Fruit fly (Drosophila melanogaster) whole organism, wandering third instar larva: ENCODE measurements around the gene rb.

Experiments
- Abd-B ChIP-seq: fragments of >200 bp; optimal IDR thresholded peaks from 2 replicates; lab custom pipeline; 2017; ENCODE audit warnings: missing biosample characterization, missing genetic modification characterization
- CG32264 ChIP-seq: fragments of 200-800 bp; sonication (Bioruptor generic); optimal IDR thresholded peaks from 2 replicates; lab custom pipeline; 2016; ENCODE audit warnings: missing biosample characterization, missing genetic modification characterization
- CG9705 ChIP-seq: fragments of 200-800 bp; sonication (Bioruptor generic); optimal IDR thresholded peaks from 2 replicates; lab custom pipeline; 2018; ENCODE audit warnings: missing biosample characterization, mild to moderate bottlenecking, missing genetic modification characterization
- CrebA ChIP-seq: fragments of 200-800 bp; sonication (Bioruptor generic); optimal IDR thresholded peaks from 2 replicates; lab custom pipeline; 2016; ENCODE audit warnings: missing biosample characterization, mild to moderate bottlenecking, missing genetic modification characterization, borderline replicate concordance
- Dfd ChIP-seq: fragments of >200 bp; optimal IDR thresholded peaks from 2 replicates; lab custom pipeline; 2017; ENCODE audit warnings: missing biosample characterization, missing genetic modification characterization
- GATAd ChIP-seq: sonication (Bioruptor generic); optimal IDR thresholded peaks from 2 replicates; lab custom pipeline; 2016; ENCODE audit warnings: missing biosample characterization, missing genetic modification characterization
- HLH106 ChIP-seq: fragments of 200-800 bp; optimal IDR thresholded peaks from 3 replicates; lab custom pipeline; 2019; ENCODE audit warnings: missing biosample characterization, mild to moderate bottlenecking, missing genetic modification characterization, moderate library complexity
- Hnf4 ChIP-seq: fragments of 200-800 bp; sonication (Bioruptor generic); optimal IDR thresholded peaks from 2 replicates; lab custom pipeline; 2016; ENCODE audit warnings: missing biosample characterization, mild to moderate bottlenecking, missing genetic modification characterization
- Hr78 ChIP-seq: fragments of >200 bp; optimal IDR thresholded peaks from 2 replicates; lab custom pipeline; 2017; ENCODE audit warnings: missing biosample characterization, missing genetic modification characterization
- Hr83 ChIP-seq: fragments of 200-300 bp; sonication (Bioruptor generic); optimal IDR thresholded peaks from 2 replicates; lab custom pipeline; 2016; ENCODE audit warnings: missing biosample characterization, mild to moderate bottlenecking, missing genetic modification characterization, moderate library complexity; ENCODE audit not compliant: poor library complexity, severe bottlenecking
- Jra ChIP-seq: sonication (Bioruptor generic); optimal IDR thresholded peaks from 2 replicates; lab custom pipeline; 2016; ENCODE audit warnings: missing biosample characterization, missing genetic modification characterization
- Mio ChIP-seq: sonication (Bioruptor generic); optimal IDR thresholded peaks from 2 replicates; lab custom pipeline; 2016; ENCODE audit warnings: missing biosample characterization, missing genetic modification characterization
- Myc ChIP-seq: fragments of >200 bp; optimal IDR thresholded peaks from 2 replicates; lab custom pipeline; 2017
- N ChIP-seq: fragments of >200 bp; optimal IDR thresholded peaks from 2 replicates; lab custom pipeline; 2018; ENCODE audit warnings: missing biosample characterization, missing external identifiers, missing genetic modification characterization
- OdsH ChIP-seq: fragments of 200-800 bp; sonication (Bioruptor generic); optimal IDR thresholded peaks from 2 replicates; lab custom pipeline; 2016; ENCODE audit warnings: missing biosample characterization, mild to moderate bottlenecking, missing genetic modification characterization
- Rel ChIP-seq, 2 experiments: fragments of 200-800 bp; sonication (Bioruptor generic) in 1 of 2; optimal IDR thresholded peaks; 2 replicates in 1 of 2; 3 replicates in 1 of 2; lab custom pipeline; 2016 to 2019; ENCODE audit warnings: mild to moderate bottlenecking in 2 of 2, missing biosample characterization in 2 of 2, missing genetic modification characterization in 2 of 2, moderate library complexity in 1 of 2
- Sp1 ChIP-seq: fragments of 200-800 bp; sonication (Bioruptor generic); optimal IDR thresholded peaks from 3 replicates; lab custom pipeline; 2019; ENCODE audit warnings: missing biosample characterization, mild to moderate bottlenecking, missing genetic modification characterization, moderate library complexity
- Vsx2 ChIP-seq: fragments of 200-300, 225-300 bp; sonication (Bioruptor generic); optimal IDR thresholded peaks from 2 replicates; lab custom pipeline; 2018; ENCODE audit warnings: missing biosample characterization, missing genetic modification characterization; ENCODE audit not compliant: partially characterized antibody
- br ChIP-seq: fragments of 200-800 bp; sonication (Bioruptor generic); optimal IDR thresholded peaks from 2 replicates; lab custom pipeline; 2016; ENCODE audit warnings: missing biosample characterization, missing genetic modification characterization
- dl ChIP-seq, 2 experiments: fragments of 175-275, 200-275 bp in 1 of 2; fragments of 200-275 bp in 1 of 2; sonication (Bioruptor generic); optimal IDR thresholded peaks; lab custom pipeline; 2018; ENCODE audit warnings: mild to moderate bottlenecking in 2 of 2, missing biosample characterization in 2 of 2, missing genetic modification characterization in 2 of 2, moderate library complexity in 2 of 2; ENCODE audit not compliant: partially characterized antibody in 2 of 2, insufficient read depth in 1 of 2
- dmrt93B ChIP-seq: fragments of 200-800 bp; sonication (Bioruptor generic); optimal IDR thresholded peaks from 2 replicates; lab custom pipeline; 2018; ENCODE audit warnings: missing biosample characterization, mild to moderate bottlenecking, missing genetic modification characterization
- dsf ChIP-seq: sonication (Bioruptor generic); optimal IDR thresholded peaks from 2 replicates; lab custom pipeline; 2016; ENCODE audit warnings: missing biosample characterization, missing genetic modification characterization, borderline replicate concordance
- foxo ChIP-seq, 2 experiments: fragments of 200-800 bp; sonication (Bioruptor generic); optimal IDR thresholded peaks; 2 replicates in 1 of 2; 3 replicates in 1 of 2; lab custom pipeline; 2016 to 2017; ENCODE audit warnings: missing biosample characterization in 2 of 2, missing genetic modification characterization in 2 of 2
- fru ChIP-seq: fragments of 200-800 bp; sonication (Bioruptor generic); optimal IDR thresholded peaks from 3 replicates; lab custom pipeline; 2016; ENCODE audit warnings: missing biosample characterization, mild to moderate bottlenecking, missing genetic modification characterization
- h ChIP-seq: fragments of 200-800 bp; sonication (Bioruptor generic); optimal IDR thresholded peaks from 3 replicates; lab custom pipeline; 2016; ENCODE audit warnings: missing biosample characterization, mild to moderate bottlenecking, missing genetic modification characterization
- jim ChIP-seq: fragments of 175-275, 200-325 bp; sonication (Bioruptor generic); optimal IDR thresholded peaks from 2 replicates; lab custom pipeline; 2016; ENCODE audit warnings: missing biosample characterization, mild to moderate bottlenecking, missing genetic modification characterization
- lola ChIP-seq: fragments of >200 bp; optimal IDR thresholded peaks from 2 replicates; lab custom pipeline; 2017; ENCODE audit warnings: missing biosample characterization, missing genetic modification characterization
- pan ChIP-seq: fragments of >200 bp; optimal IDR thresholded peaks from 2 replicates; lab custom pipeline; 2017
- psq ChIP-seq: fragments of 200-800 bp; sonication (Bioruptor generic); optimal IDR thresholded peaks from 3 replicates; lab custom pipeline; 2017; ENCODE audit warnings: missing biosample characterization, mild to moderate bottlenecking, missing genetic modification characterization, moderate library complexity
- rgr ChIP-seq: fragments of 200-800 bp; sonication (Bioruptor generic); optimal IDR thresholded peaks from 3 replicates; lab custom pipeline; 2016; ENCODE audit warnings: missing biosample characterization, mild to moderate bottlenecking, missing genetic modification characterization
- sage ChIP-seq: fragments of 200-800 bp; sonication (Bioruptor generic); optimal IDR thresholded peaks from 2 replicates; lab custom pipeline; 2016; ENCODE audit warnings: missing biosample characterization, mild to moderate bottlenecking, missing genetic modification characterization
- sv ChIP-seq: fragments of 200-800 bp; sonication (Bioruptor generic); optimal IDR thresholded peaks from 3 replicates; lab custom pipeline; 2016; ENCODE audit warnings: missing biosample characterization, missing genetic modification characterization
- tai ChIP-seq: sonication (Bioruptor generic); optimal IDR thresholded peaks from 2 replicates; lab custom pipeline; 2016; ENCODE audit warnings: missing biosample characterization, missing genetic modification characterization
- usp ChIP-seq: fragments of >200 bp; optimal IDR thresholded peaks from 2 replicates; lab custom pipeline; 2017; ENCODE audit warnings: missing biosample characterization, missing genetic modification characterization
- woc ChIP-seq: sonication (Bioruptor generic); optimal IDR thresholded peaks from 2 replicates; lab custom pipeline; 2016; ENCODE audit warnings: missing biosample characterization, mild to moderate bottlenecking, missing genetic modification characterization

Gene rb

DNA sequence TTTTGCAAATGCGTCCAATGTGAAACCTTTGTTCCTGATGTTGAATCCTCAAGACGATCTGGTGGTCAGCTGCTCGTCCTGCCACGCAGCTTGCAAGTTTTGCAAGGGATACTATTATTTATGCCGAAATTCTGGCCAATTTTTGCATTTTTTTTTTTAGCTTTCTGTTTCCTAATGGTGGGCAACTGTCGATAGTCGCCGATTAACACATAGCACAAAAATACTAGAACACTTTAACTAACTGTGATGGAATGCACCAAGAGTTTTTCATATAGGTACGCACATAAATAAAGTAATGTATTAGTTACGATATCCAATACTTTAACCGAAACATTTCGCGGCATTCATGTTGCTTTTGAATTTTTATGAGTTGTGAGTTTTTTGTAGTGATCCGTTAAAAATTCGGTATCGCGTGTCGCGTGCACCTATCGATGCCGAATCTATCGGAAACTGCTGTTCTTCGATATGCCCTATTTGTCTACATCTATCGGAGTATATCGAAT, at the start of gene rb, which contains the start of gene CHOp24:
rb (minus strand) TSS at position 197 of the 503 bp plus-strand sequence.
CHOp24 (plus strand) TSS at position 479 of the 503 bp plus-strand sequence.
- TF ChIP-seq Hr83 (GFP tag; lab: Kevin White, UChicago) (no peak), tai (GFP tag; lab: Kevin White, UChicago) (no peak), dmrt93B (GFP tag; lab: Kevin White, UChicago) (no peak), Sp1 (GFP tag; lab: Kevin White, UChicago) (peak; percentile 45), h (GFP tag; lab: Kevin White, UChicago) (no peak), CG9705 (GFP tag; lab: Kevin White, UChicago) (peak; percentile 24), dl (GFP tag; optimal IDR thresholded peaks at IDR 0.05; lab: Kevin White, UChicago; ENCODE audit: insufficient read depth in 1 of 2, partially characterized antibody in 2 of 2) (no peak), dsf (no peak), Hnf4 (no peak), Hr78 (GFP tag; lab: Kevin White, UChicago) (no peak), CrebA (GFP tag; lab: Kevin White, UChicago) (no peak), br (GFP tag; lab: Kevin White, UChicago) (no peak), foxo (GFP tag; optimal IDR thresholded peaks at IDR 0.05; lab: Kevin White, UChicago) (no peak), Mio (GFP tag; lab: Kevin White, UChicago) (no peak), rgr (GFP tag; lab: Kevin White, UChicago) (no peak), lola (GFP tag; lab: Kevin White, UChicago) (no peak), HLH106 (tag; lab: Kevin White, UChicago) (peak; percentile 43), psq (GFP tag; lab: Kevin White, UChicago) (peak; percentile 14), fru (no peak), Jra (GFP tag; lab: Kevin White, UChicago) (peak; percentile 65), Abd-B (GFP tag; lab: Kevin White, UChicago) (no peak)

DNA sequence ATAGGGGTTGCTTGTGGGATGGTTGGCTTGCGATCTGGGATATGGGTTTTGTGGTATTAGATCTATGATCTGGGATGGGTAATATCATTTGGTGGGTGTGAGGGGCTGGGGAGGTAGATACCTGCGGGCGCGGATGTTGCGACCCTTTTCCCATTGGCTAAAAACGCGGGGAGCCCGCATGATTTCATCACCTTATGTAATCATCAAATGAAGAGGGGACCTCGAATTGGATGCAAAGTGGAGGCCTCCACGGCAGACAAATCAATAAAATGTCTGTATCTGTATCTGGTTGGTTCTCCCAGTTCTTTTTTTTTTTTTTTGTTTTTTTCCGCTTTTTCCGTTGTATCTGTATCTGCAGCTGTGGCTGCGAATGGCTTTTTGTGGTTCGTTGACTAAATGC, 48.6 kb upstream of the rb start:
- TF ChIP-seq Hr83 (GFP tag; lab: Kevin White, UChicago) (no peak), usp (GFP tag; lab: Kevin White, UChicago) (no peak), Myc (lab: Kevin White, UChicago) (no peak), Hnf4 (no peak), Sp1 (GFP tag; lab: Kevin White, UChicago) (no peak), tai (GFP tag; lab: Kevin White, UChicago) (no peak), sv (GFP tag; lab: Kevin White, UChicago) (no peak), jim (GFP tag; lab: Kevin White, UChicago) (no peak), rgr (GFP tag; lab: Kevin White, UChicago) (no peak), lola (GFP tag; lab: Kevin White, UChicago) (no peak), GATAd (GFP tag; lab: Kevin White, UChicago) (no peak), CG32264 (GFP tag; lab: Kevin White, UChicago) (no peak), Rel (GFP tag; optimal IDR thresholded peaks at IDR 0.05; lab: Kevin White, UChicago) (no peak), Rel (tag; optimal IDR thresholded peaks at IDR 0.05; lab: Kevin White, UChicago) (no peak), OdsH (GFP tag; lab: Kevin White, UChicago) (no peak), Dfd (GFP tag; lab: Kevin White, UChicago) (no peak), Vsx2 (GFP tag; lab: Kevin White, UChicago) (no peak), CG9705 (GFP tag; lab: Kevin White, UChicago) (no peak)

DNA sequence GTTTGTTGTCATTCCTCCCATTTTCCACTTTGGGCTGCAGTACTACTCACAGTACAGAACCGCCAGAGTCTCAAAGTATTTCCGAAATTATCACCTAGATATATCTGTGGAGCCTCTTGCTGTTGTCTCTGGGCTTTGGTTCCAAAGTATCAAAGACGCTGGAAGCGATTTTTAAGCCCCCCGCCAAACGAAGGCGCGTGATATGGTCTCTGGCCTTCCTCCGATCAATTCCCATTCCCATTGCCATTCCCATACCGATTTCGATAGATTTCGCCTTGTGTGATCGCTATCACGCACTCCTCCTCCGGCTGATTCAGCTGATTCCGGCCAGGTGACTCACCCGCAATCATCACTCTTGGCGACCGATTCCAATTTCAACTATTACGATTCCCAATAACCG, 47.2 kb upstream of the rb start:
- TF ChIP-seq dl (GFP tag; optimal IDR thresholded peaks at IDR 0.05; lab: Kevin White, UChicago; ENCODE audit: insufficient read depth in 1 of 2, partially characterized antibody in 2 of 2) (no peak), pan (lab: Kevin White, UChicago) (no peak), Abd-B (GFP tag; lab: Kevin White, UChicago) (no peak), rgr (GFP tag; lab: Kevin White, UChicago) (no peak), fru (no peak), HLH106 (tag; lab: Kevin White, UChicago) (no peak), sv (GFP tag; lab: Kevin White, UChicago) (no peak), woc (no peak), N (no peak), Jra (GFP tag; lab: Kevin White, UChicago) (no peak), GATAd (GFP tag; lab: Kevin White, UChicago) (no peak), usp (GFP tag; lab: Kevin White, UChicago) (no peak), Dfd (GFP tag; lab: Kevin White, UChicago) (no peak), sage (no peak), Vsx2 (GFP tag; lab: Kevin White, UChicago) (no peak), OdsH (GFP tag; lab: Kevin White, UChicago) (no peak)
